Fruit fly (Drosophila melanogaster): ENCODE results near the gene Aplip1.

Aplip1 gene

DNA sequence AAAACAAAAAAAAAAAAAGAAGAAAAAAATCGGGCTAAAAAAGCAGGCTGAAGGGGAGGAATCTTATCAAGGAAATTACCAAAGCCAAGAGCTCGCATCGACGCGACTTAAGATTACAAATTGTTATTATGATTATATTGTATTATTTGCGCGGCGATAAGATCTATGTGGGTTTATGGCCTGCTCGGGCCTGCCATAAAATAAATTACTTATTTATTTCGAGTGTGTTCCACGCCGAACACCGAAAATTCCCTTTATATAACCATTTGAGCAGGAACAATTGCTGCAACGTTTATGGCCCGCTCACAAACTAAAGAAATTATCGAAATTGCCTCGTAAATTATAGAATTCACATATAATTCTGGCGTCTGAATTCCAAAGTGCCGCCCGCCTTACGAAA lies 26.5 kb upstream of the Aplip1 start (continued):
- TF ChIP-seq CG1647 (GFP tag; optimal IDR thresholded peaks at IDR 0.05) (no peak), schlank (tag; optimal IDR thresholded peaks at IDR 0.05) (no peak), dimm (GFP tag; IDR thresholded peaks at IDR 0.05) (no peak), Dp (GFP tag; optimal IDR thresholded peaks at IDR 0.05) (no peak), CG18262 (tag; optimal IDR thresholded peaks at IDR 0.05) (no peak), CG9727 (GFP tag; optimal IDR thresholded peaks at IDR 0.05) (peak; percentile 24), onecut (GFP tag; IDR thresholded peaks at IDR 0.05) (no peak), Stat92E (GFP tag; optimal IDR thresholded peaks at IDR 0.05) (no peak), nmo (GFP tag; optimal IDR thresholded peaks at IDR 0.05) (no peak), CG2889 (GFP tag; IDR thresholded peaks at IDR 0.05) (no peak), CG33213 (GFP tag; optimal IDR thresholded peaks at IDR 0.05) (no peak), Atf6 (GFP tag; IDR thresholded peaks at IDR 0.05) (no peak), Jarid2 (GFP tag; optimal IDR thresholded peaks at IDR 0.05) (peak; percentile 17), tll (GFP tag; optimal IDR thresholded peaks at IDR 0.05) (no peak), Fer1 (GFP tag; optimal IDR thresholded peaks at IDR 0.05) (no peak), CG10654 (GFP tag; optimal IDR thresholded peaks at IDR 0.05) (no peak), CG14710 (tag; optimal IDR thresholded peaks at IDR 0.05) (no peak), Deaf1 (tag; optimal IDR thresholded peaks at IDR 0.05) (no peak), Hsf (GFP tag; optimal IDR thresholded peaks at IDR 0.05) (no peak), eve (GFP tag; optimal IDR thresholded peaks at IDR 0.05) (no peak), trh (GFP tag; optimal IDR thresholded peaks at IDR 0.05) (no peak), ro (GFP tag; IDR thresholded peaks at IDR 0.05) (no peak), D (optimal IDR thresholded peaks at IDR 0.05) (no peak), D (GFP tag; optimal IDR thresholded peaks at IDR 0.05) (no peak), ap (GFP tag; IDR thresholded peaks at IDR 0.05) (no peak), gsb (GFP tag; IDR thresholded peaks at IDR 0.05) (no peak), kay (GFP tag; optimal IDR thresholded peaks at IDR 0.05) (no peak), CG7372 (GFP tag; IDR thresholded peaks at IDR 0.05) (no peak), Hmr (GFP tag; optimal IDR thresholded peaks at IDR 0.05) (peak; percentile 32), CG17361 (GFP tag; IDR thresholded peaks at IDR 0.05) (no peak), salm (tag; optimal IDR thresholded peaks at IDR 0.05) (peak; percentile 61), CG13894 (tag; optimal IDR thresholded peaks at IDR 0.05) (no peak), CG17912 (GFP tag; optimal IDR thresholded peaks at IDR 0.05) (no peak), slp2 (GFP tag; optimal IDR thresholded peaks at IDR 0.05) (no peak), cwo (GFP tag; optimal IDR thresholded peaks at IDR 0.05) (peak; percentile 30), CG10366 (GFP tag; IDR thresholded peaks at IDR 0.05) (no peak), fd3F (GFP tag; optimal IDR thresholded peaks at IDR 0.05) (no peak), mld (GFP tag; IDR thresholded peaks at IDR 0.05; ENCODE audit: partially characterized antibody) (no peak), dati (GFP tag; IDR thresholded peaks at IDR 0.05) (no peak), gsb-n (tag; optimal IDR thresholded peaks at IDR 0.05) (no peak), CG17359 (tag; optimal IDR thresholded peaks at IDR 0.05) (no peak), otp (GFP tag; IDR thresholded peaks at IDR 0.05) (no peak), CG15479 (GFP tag; optimal IDR thresholded peaks at IDR 0.05) (no peak), pros (GFP tag; optimal IDR thresholded peaks at IDR 0.05) (no peak), slou (GFP tag; optimal IDR thresholded peaks at IDR 0.05) (no peak), ems (GFP tag; optimal IDR thresholded peaks at IDR 0.05) (no peak), tx (GFP tag; optimal IDR thresholded peaks at IDR 0.05) (no peak), CG2712 (tag; optimal IDR thresholded peaks at IDR 0.05) (peak; percentile 20), Antp (GFP tag; optimal IDR thresholded peaks at IDR 0.05) (no peak), Blimp-1 (GFP tag; optimal IDR thresholded peaks at IDR 0.05) (no peak), prd (optimal IDR thresholded peaks at IDR 0.05) (no peak), prd (GFP tag; IDR thresholded peaks at IDR 0.05) (no peak)

All from whole organism, embryonic.